Worm (Caenorhabditis elegans) whole organism, late embryonic: Measurements from ENCODE around the gene msp-32.
A peak's percentile ranks its signal among the peaks of the same experiment; 100 is the strongest.

Source experiments
- C38D4.7 ChIP-seq: fragments of 200-800 bp; sonication (Bioruptor generic); optimal IDR thresholded peaks from 2 replicates; lab custom pipeline; 2018; ENCODE audit warnings: mild to moderate bottlenecking, missing genetic modification characterization, moderate library complexity, missing compliant biosample characterization
- F13H6.1 ChIP-seq: sonication (generic microtip); optimal IDR thresholded peaks from 2 replicates; lab custom pipeline; 2016; ENCODE audit warnings: missing genetic modification characterization, missing compliant biosample characterization
- K09A11.1 ChIP-seq: sonication (generic microtip); optimal IDR thresholded peaks from 2 replicates; lab custom pipeline; 2017; ENCODE audit warnings: antibody characterized with exemption, mild to moderate bottlenecking, missing genetic modification characterization, missing compliant biosample characterization; ENCODE audit not compliant: insufficient read depth
- T23F11.4 ChIP-seq: fragments of 200-800 bp; sonication (Bioruptor generic); optimal IDR thresholded peaks from 2 replicates; lab custom pipeline; 2018; ENCODE audit warnings: mild to moderate bottlenecking, missing genetic modification characterization, missing compliant biosample characterization
- Y22D7AL.16 ChIP-seq: sonication (generic microtip); optimal IDR thresholded peaks from 2 replicates; lab custom pipeline; 2016; ENCODE audit warnings: missing genetic modification characterization, missing compliant biosample characterization
- ceh-14 ChIP-seq: sonication (generic microtip); optimal IDR thresholded peaks from 2 replicates; lab custom pipeline; 2016; ENCODE audit warnings: missing genotype, missing genetic modification characterization, missing compliant biosample characterization
- ceh-18 ChIP-seq: sonication (generic microtip); optimal IDR thresholded peaks from 2 replicates; lab custom pipeline; 2016; ENCODE audit warnings: missing genetic modification characterization, missing compliant biosample characterization
- ceh-19 ChIP-seq: fragments of 200-800 bp; sonication (Bioruptor generic); optimal IDR thresholded peaks from 2 replicates; lab custom pipeline; 2018; ENCODE audit warnings: mild to moderate bottlenecking, missing genetic modification characterization, missing compliant biosample characterization
- ceh-2 ChIP-seq: sonication (generic microtip); optimal IDR thresholded peaks from 2 replicates; lab custom pipeline; 2016; ENCODE audit warnings: missing genotype, missing genetic modification characterization, missing compliant biosample characterization
- ceh-22 ChIP-seq: sonication (generic microtip); optimal IDR thresholded peaks from 2 replicates; lab custom pipeline; 2017; ENCODE audit warnings: missing biosample characterization, missing genetic modification characterization
- ceh-30 ChIP-seq: fragments of 150-350 bp; optimal IDR thresholded peaks from 2 replicates; lab custom pipeline; 2014; ENCODE audit warnings: missing biosample characterization, missing genetic modification characterization
- ceh-31 ChIP-seq: sonication (generic microtip); optimal IDR thresholded peaks from 2 replicates; lab custom pipeline; 2016; ENCODE audit warnings: missing genetic modification characterization, missing compliant biosample characterization
- ceh-34 ChIP-seq: sonication (generic microtip); optimal IDR thresholded peaks from 2 replicates; lab custom pipeline; 2016; ENCODE audit warnings: mild to moderate bottlenecking, missing genetic modification characterization, missing compliant biosample characterization
- ceh-45 ChIP-seq: fragments of 200-800 bp; sonication (Bioruptor generic); IDR thresholded peaks from 2 replicates; pipeline ENCODE4 v1.3.6; 2022; ENCODE audit warnings: missing genetic modification reagents, missing genetic modification characterization, missing compliant biosample characterization
- ceh-48 ChIP-seq: sonication (generic microtip); optimal IDR thresholded peaks from 2 replicates; lab custom pipeline; 2016; ENCODE audit warnings: missing genetic modification characterization, inconsistent platforms, missing compliant biosample characterization
- ceh-9 ChIP-seq: sonication (generic microtip); optimal IDR thresholded peaks from 2 replicates; lab custom pipeline; 2016; ENCODE audit warnings: mild to moderate bottlenecking, missing genetic modification characterization, inconsistent platforms, missing compliant biosample characterization
- dmd-4 ChIP-seq: sonication (generic microtip); optimal IDR thresholded peaks from 2 replicates; lab custom pipeline; 2016; ENCODE audit warnings: borderline replicate concordance, missing genetic modification characterization, missing compliant biosample characterization
- dve-1 ChIP-seq: sonication (generic microtip); optimal IDR thresholded peaks from 2 replicates; lab custom pipeline; 2017; ENCODE audit warnings: antibody characterized with exemption, mild to moderate bottlenecking, missing genetic modification characterization, missing compliant biosample characterization
- elt-4 ChIP-seq: sonication (generic microtip); optimal IDR thresholded peaks from 2 replicates; lab custom pipeline; 2016; ENCODE audit warnings: missing genetic modification characterization, missing compliant biosample characterization
- ets-4 ChIP-seq: sonication (generic microtip); optimal IDR thresholded peaks from 2 replicates; lab custom pipeline; 2016; ENCODE audit warnings: missing genetic modification characterization, missing compliant biosample characterization
- fax-1 ChIP-seq: sonication (generic microtip); optimal IDR thresholded peaks from 2 replicates; lab custom pipeline; 2016; ENCODE audit warnings: missing genotype, missing genetic modification characterization, missing compliant biosample characterization
- fkh-10 ChIP-seq: fragments of 150-350 bp; optimal IDR thresholded peaks from 2 replicates; lab custom pipeline; 2014; ENCODE audit warnings: missing biosample characterization, missing genetic modification reagents, missing genetic modification characterization
- hlh-15 ChIP-seq: sonication (generic microtip); optimal IDR thresholded peaks from 2 replicates; lab custom pipeline; 2016; ENCODE audit warnings: missing genetic modification characterization, missing compliant biosample characterization
- hlh-6 ChIP-seq: sonication (generic microtip); optimal IDR thresholded peaks from 2 replicates; lab custom pipeline; 2016; ENCODE audit warnings: missing genotype, missing genetic modification characterization, missing compliant biosample characterization
- hlh-8 ChIP-seq: sonication (generic microtip); optimal IDR thresholded peaks from 2 replicates; lab custom pipeline; 2016; ENCODE audit warnings: missing genotype, missing genetic modification characterization, missing compliant biosample characterization
- lim-6 ChIP-seq: sonication (generic microtip); optimal IDR thresholded peaks from 2 replicates; lab custom pipeline; 2016; ENCODE audit warnings: missing genetic modification characterization, missing compliant biosample characterization
- lin-11 ChIP-seq: fragments of 200-800 bp; sonication (Bioruptor generic); optimal IDR thresholded peaks from 2 replicates; lab custom pipeline; 2018; ENCODE audit warnings: mild to moderate bottlenecking, missing genetic modification characterization, missing compliant biosample characterization
- madf-2 ChIP-seq: sonication (generic microtip); optimal IDR thresholded peaks from 2 replicates; lab custom pipeline; 2017; ENCODE audit warnings: missing genetic modification characterization, missing compliant biosample characterization
- nfya-1 ChIP-seq: sonication (generic microtip); optimal IDR thresholded peaks from 2 replicates; lab custom pipeline; 2017; ENCODE audit warnings: missing genetic modification characterization, mild to moderate bottlenecking, missing compliant biosample characterization, antibody characterized with exemption, moderate library complexity
- nhr-11 ChIP-seq: fragments of 150-350 bp; optimal IDR thresholded peaks from 2 replicates; lab custom pipeline; 2014; ENCODE audit warnings: missing biosample characterization, missing genetic modification characterization
- odd-2 ChIP-seq: sonication (generic microtip); optimal IDR thresholded peaks from 2 replicates; lab custom pipeline; 2017; ENCODE audit warnings: antibody characterized with exemption, mild to moderate bottlenecking, missing genetic modification characterization, missing compliant biosample characterization
- pag-3 ChIP-seq: sonication (generic microtip); optimal IDR thresholded peaks from 2 replicates; lab custom pipeline; 2016; ENCODE audit warnings: missing compliant biosample characterization, missing genetic modification characterization, borderline replicate concordance
- pat-9 ChIP-seq: fragments of 200-800 bp; sonication (Bioruptor generic); optimal IDR thresholded peaks from 2 replicates; lab custom pipeline; 2018; ENCODE audit warnings: mild to moderate bottlenecking, missing genetic modification characterization, moderate library complexity, missing compliant biosample characterization
- pax-1 ChIP-seq: fragments of 150-350 bp; optimal IDR thresholded peaks from 2 replicates; lab custom pipeline; 2014; ENCODE audit warnings: missing biosample characterization, missing genetic modification characterization
- pha-4 ChIP-seq: fragments of 150-350 bp; optimal IDR thresholded peaks from 2 replicates; lab custom pipeline; 2018; ENCODE audit warnings: missing biosample characterization, missing genetic modification reagents, missing genetic modification characterization
- pqm-1 ChIP-seq: sonication (generic microtip); optimal IDR thresholded peaks from 2 replicates; lab custom pipeline; 2016; ENCODE audit warnings: missing genetic modification characterization, missing compliant biosample characterization
- pros-1 ChIP-seq: fragments of 150-350 bp; optimal IDR thresholded peaks from 2 replicates; lab custom pipeline; 2014; ENCODE audit warnings: missing biosample characterization, missing genetic modification reagents, missing genetic modification characterization
- sdc-2 ChIP-seq: sonication (generic microtip); optimal IDR thresholded peaks from 2 replicates; lab custom pipeline; 2016; ENCODE audit warnings: missing genotype, missing genetic modification characterization, missing compliant biosample characterization
- syd-9 ChIP-seq: sonication (generic microtip); optimal IDR thresholded peaks from 2 replicates; lab custom pipeline; 2016; ENCODE audit warnings: mild to moderate bottlenecking, missing genetic modification characterization, moderate library complexity, missing compliant biosample characterization
- tbx-2 ChIP-seq: sonication (generic microtip); optimal IDR thresholded peaks from 2 replicates; lab custom pipeline; 2016; ENCODE audit warnings: missing genetic modification characterization, missing compliant biosample characterization
- unc-3 ChIP-seq, 2 experiments: fragments of 200-800 bp in 1 of 2; sonication (Bioruptor generic) in 1 of 2; sonication (generic microtip) in 1 of 2; conservative IDR thresholded peaks in 1 of 2; optimal IDR thresholded peaks in 1 of 2; 2 replicates each; pipeline versions ENCODE4 v1.3.6 to Lab custom; 2016 to 2022; ENCODE audit warnings: missing compliant biosample characterization in 2 of 2, missing genetic modification characterization in 2 of 2, missing genetic modification reagents in 1 of 2
- zip-5 ChIP-seq: sonication (generic microtip); optimal IDR thresholded peaks from 2 replicates; lab custom pipeline; 2016; ENCODE audit warnings: missing genetic modification characterization, missing compliant biosample characterization
- ztf-16 ChIP-seq: sonication (generic microtip); optimal IDR thresholded peaks from 2 replicates; lab custom pipeline; 2017; ENCODE audit warnings: missing genetic modification characterization, missing compliant biosample characterization

The msp-32 gene

DNA sequence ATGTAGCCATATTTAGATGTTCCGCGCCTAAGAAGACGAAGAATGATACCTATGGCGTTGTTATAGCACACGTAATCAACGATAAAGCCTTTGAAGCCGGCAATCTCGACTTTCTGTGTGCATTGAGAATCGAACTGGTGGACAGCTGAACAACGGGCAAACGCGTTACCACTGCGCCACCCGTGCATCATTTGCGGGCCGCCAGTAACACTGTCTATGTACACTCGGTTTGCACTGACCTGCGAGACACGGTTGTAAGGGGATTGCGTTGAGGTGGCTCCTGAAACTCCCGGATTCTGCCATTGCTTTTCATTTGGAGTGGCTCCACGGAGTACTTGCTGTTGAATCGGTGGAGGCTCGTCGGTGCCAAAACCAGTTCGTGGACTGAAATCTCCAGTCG is 43.8 kb downstream of the msp-32 start (continued):
- TF ChIP-seq dmd-4 (tag; lab: Kevin White, UChicago) (no peak), ceh-18 (tag; lab: Kevin White, UChicago) (peak; percentile 64), pat-9 (tag; lab: Kevin White, UChicago) (peak; percentile 78), ceh-19 (GFP tag; lab: Kevin White, UChicago) (peak; percentile 72), T23F11.4 (GFP tag; lab: Kevin White, UChicago) (peak; percentile 82), ceh-2 (peak; percentile 22), F13H6.1 (peak; percentile 49), sdc-2 (tag; lab: Kevin White, UChicago) (peak; percentile 67), odd-2 (tag; lab: Kevin White, UChicago) (no peak), elt-4 (tag; lab: Kevin White, UChicago) (no peak), unc-3 (GFP tag; conservative IDR thresholded peaks at IDR 0.05; lab: Robert Waterston, UW) (peak; percentile 33; the same call in 1 of the 2 replicates), unc-3 (tag; optimal IDR thresholded peaks at IDR 0.05; lab: Kevin White, UChicago) (peak; percentile 28), K09A11.1 (peak; percentile 60), hlh-8 (tag; lab: Kevin White, UChicago) (no peak), ceh-22 (tag; lab: Kevin White, UChicago) (peak; percentile 36), ceh-30 (tag; lab: Kevin White, UChicago) (no peak), fkh-10 (GFP tag; lab: Kevin White, UChicago) (no peak), ets-4 (tag; lab: Kevin White, UChicago) (no peak), ceh-48 (tag; lab: Kevin White, UChicago) (peak; percentile 2), pax-1 (tag; lab: Kevin White, UChicago) (no peak), pqm-1 (tag; lab: Kevin White, UChicago) (no peak), ztf-16 (tag; lab: Kevin White, UChicago) (peak; percentile 68), lin-11 (tag; lab: Kevin White, UChicago) (peak; percentile 58), Y22D7AL.16 (tag; lab: Kevin White, UChicago) (peak; percentile 67), ceh-14 (tag; lab: Kevin White, UChicago) (no peak), nhr-11 (no peak), pag-3 (tag; lab: Kevin White, UChicago) (no peak), tbx-2 (peak; percentile 81), dve-1 (tag; lab: Kevin White, UChicago) (peak; percentile 49), nfya-1 (tag; lab: Kevin White, UChicago) (peak; percentile 57), ceh-31 (tag; lab: Kevin White, UChicago) (peak; percentile 39), ceh-9 (tag; lab: Kevin White, UChicago) (no peak), C38D4.7 (GFP tag; lab: Kevin White, UChicago) (peak; percentile 76), zip-5 (tag; lab: Kevin White, UChicago) (peak; percentile 30), ceh-34 (peak; percentile 49), syd-9 (peak; percentile 49), pros-1 (tag; lab: Kevin White, UChicago) (no peak), pha-4 (tag; lab: Kevin White, UChicago) (no peak), fax-1 (tag; lab: Kevin White, UChicago) (peak; percentile 16), lim-6 (tag; lab: Kevin White, UChicago) (no peak), madf-2 (tag; lab: Kevin White, UChicago) (peak; percentile 74), hlh-15 (tag; lab: Kevin White, UChicago) (no peak), hlh-6 (tag; lab: Kevin White, UChicago) (peak; percentile 90), ceh-45 (GFP tag; lab: Robert Waterston, UW) (no peak)
